Fruit fly (Drosophila melanogaster) whole organism, larva: ENCODE results near the gene Gr28b.

Experiments
- noc ChIP-seq: fragments of 200-800 bp; sonication (Bioruptor generic); optimal IDR thresholded peaks from 3 replicates; lab custom pipeline; 2019; ENCODE audit warnings: missing biosample characterization, mild to moderate bottlenecking, missing genetic modification characterization, moderate library complexity

Gr28b gene

dm6 chr2L:7462147-7462546 is at the start of gene Gr28b:
Gr28b (minus strand) TSS chr2L:7462247.
- TF ChIP-seq noc (tag; lab: Kevin White, UChicago) = no peak

DNA sequence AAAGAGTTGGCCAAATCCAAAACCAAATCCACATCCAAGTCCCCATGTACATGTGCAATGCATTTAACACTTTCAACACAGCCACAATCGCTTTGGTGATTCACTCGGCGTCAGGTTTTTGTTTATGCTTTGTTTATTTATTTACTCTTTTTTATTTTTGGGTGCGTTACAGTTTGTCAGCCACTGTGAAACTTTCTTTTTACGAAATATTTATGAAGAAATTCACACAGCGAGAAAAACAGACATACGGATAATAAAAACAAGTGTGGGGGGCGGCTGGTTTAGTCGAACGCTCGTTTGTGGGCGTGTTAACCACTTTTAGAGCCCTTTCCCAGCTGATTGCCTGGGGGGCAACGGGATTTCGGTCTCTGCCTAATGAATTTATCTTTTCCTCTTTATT is 46.8 kb upstream of the Gr28b start:
- TF ChIP-seq noc (tag; lab: Kevin White, UChicago) = no peak

DNA sequence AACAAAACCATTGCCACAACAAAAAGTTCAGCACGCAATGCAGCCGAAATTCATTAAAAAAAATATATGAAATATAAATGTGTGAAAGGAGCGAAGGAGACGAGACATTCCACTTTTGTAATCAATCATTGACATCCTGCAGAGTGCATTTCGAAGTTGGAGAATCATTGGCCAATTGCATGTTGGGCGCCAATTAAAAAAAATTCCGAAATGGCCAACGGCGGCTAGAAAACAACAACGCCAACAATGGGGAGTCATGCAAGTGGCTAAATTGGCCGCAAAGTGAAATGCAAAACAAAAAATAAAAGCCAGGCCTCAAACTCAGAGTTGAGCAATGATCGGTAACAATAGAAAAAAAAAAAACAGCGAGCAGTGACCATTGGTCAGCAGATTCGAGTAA is 46.4 kb upstream of the Gr28b start:
- TF ChIP-seq noc (tag; lab: Kevin White, UChicago) = no peak

- TF ChIP-seq noc (tag; lab: Kevin White, UChicago) = no peak
These were observed 45.4 kb upstream of the Gr28b start for dm6 chr2L:7507447-7507846.

- no peak for TF ChIP-seq noc (tag; lab: Kevin White, UChicago)
These were observed 43.9 kb upstream of the Gr28b start for dm6 chr2L:7505976-7506375.

dm6 chr2L:7504529-7504928 is 42.5 kb upstream of the Gr28b start:
- TF ChIP-seq noc (tag; lab: Kevin White, UChicago) = no peak

dm6 chr2L:7503719-7504118 is 41.7 kb upstream of the Gr28b start:
- TF ChIP-seq noc (tag; lab: Kevin White, UChicago) = no peak

dm6 chr2L:7501743-7502142 is 39.7 kb upstream of the Gr28b start:
- TF ChIP-seq noc (tag; lab: Kevin White, UChicago) = no peak

- TF ChIP-seq noc (tag; lab: Kevin White, UChicago) = no peak
These were observed 36.2 kb upstream of the Gr28b start for dm6 chr2L:7498208-7498607.

DNA sequence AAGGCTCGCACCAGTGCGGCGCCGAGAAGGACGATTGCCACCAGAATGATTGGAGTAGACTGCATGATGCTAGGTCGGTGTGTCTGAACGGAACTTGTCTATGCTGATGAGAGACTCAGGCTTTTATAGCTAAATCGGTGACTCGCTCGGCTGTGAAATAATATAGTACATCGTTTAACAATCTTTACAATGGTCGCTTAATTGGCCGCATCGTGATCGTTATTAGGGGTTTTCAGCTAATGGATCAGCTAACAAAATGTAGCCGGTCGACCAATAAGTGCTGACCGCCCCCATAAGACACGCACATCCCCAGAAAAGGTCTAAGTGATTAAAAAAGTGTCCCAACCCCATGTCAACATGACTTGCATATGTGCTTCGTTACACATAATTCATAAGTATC is 35.2 kb upstream of the Gr28b start, which contains the start of gene Obp28a:
TSS of gene Obp28a (minus strand) at position 101 of the 400 bp plus-strand sequence.
- no peak for TF ChIP-seq noc (tag; lab: Kevin White, UChicago)

- TF ChIP-seq noc (tag; lab: Kevin White, UChicago) = peak; percentile 11
These were observed 34.0 kb upstream of the Gr28b start, which contains the start of gene Ziz for dm6 chr2L:7495987-7496503. Ziz (minus strand) TSS chr2L:7496307.

DNA sequence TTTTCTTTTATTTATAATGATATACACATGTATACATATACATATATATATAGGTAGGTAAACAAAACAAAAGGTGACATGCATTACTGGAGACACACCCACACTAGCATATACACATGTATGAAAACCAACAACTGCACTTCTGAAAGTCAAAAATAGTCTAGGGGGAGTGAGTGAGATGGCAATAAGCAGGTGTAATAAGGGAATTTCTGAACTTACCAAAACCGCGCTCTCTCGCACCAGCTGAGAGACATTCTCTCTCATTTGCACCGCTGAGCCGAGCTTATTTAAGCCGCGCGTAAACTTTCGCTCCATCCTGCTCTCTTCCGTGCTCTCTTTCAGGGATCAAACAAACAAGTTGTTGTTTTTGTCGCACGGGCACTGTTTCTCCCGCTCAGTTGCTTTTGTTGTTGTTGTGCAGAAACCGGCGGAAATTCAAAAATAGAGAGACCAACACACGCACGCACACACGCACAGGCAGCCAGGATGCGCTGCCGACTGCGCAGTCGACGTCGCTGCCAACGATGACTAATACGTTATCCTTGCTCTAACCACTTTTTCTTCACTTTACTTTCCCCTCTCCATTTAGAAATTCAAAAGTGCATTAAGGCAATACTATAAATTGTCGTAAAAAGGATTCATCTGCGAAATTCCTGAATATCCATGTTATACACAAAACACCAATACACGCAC is 33.4 kb upstream of the Gr28b start:
- TF ChIP-seq noc (tag; lab: Kevin White, UChicago) = no peak

DNA sequence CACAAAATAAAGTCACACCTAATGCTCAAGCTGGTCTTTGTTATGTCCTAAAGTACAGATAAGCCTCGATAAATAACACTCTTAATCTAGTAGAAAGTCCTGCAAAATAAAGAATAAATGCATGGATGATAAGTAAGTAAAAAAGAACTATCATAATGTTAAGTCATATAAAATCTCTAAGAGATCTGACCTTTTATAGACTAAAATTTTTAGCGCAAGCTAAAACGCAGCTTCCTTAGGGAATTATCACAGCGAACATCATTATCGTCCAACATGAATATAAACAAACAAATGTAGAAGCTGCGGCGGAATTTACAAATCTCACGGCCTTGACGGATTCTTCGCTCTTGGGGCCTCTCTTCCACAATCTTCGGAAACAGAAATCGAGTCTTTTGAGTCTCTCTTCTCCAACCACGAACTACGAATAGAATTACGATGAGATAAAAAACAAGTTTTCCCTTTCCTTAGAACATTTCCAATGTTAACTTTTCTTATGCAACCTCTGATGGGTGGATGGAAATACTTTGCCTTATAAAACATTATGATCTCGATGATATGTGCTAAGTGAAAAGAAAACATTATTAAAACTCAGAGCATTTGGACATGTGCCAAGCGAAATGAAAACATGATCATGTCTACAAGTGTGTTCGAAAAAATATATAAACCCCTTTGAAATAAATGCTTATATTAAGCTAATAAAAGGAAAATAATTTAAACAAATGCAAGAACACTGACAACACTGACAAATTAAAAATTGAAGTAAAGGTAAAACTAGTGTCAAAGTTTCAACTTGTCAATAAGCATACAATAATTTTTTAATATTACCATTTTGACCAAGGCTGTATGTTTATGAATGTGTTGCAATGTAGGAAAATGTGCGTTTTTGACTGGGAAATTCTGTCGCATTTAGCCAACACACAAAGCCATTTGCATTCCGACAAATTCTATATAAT is 32.6 kb upstream of the Gr28b start:
- peak; percentile 44 for TF ChIP-seq noc (tag; lab: Kevin White, UChicago)

DNA sequence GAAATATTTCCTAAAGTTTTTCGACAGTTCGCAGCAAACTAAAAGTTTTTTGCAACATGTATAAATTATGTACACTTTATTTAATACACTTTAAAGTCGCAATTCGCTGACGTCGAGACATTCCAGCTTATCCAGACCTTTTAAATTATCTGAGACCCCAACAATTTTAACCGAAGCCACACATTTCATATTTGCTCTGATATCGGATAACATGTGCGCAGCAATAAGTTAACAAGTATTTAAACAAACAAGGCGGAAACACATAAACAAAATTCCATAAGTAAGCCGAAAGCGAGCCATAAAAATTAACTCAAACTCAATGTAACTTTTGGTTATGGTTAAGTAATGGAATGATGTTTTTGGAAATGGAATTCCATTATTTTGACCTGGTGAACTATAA is 31.4 kb upstream of the Gr28b start:
- no peak for TF ChIP-seq noc (tag; lab: Kevin White, UChicago)

- TF ChIP-seq noc (tag; lab: Kevin White, UChicago) = peak; percentile 7
These were observed 30.5 kb upstream of the Gr28b start for dm6 chr2L:7492508-7492907.

dm6 chr2L:7491902-7492301 is 29.9 kb upstream of the Gr28b start:
- TF ChIP-seq noc (tag; lab: Kevin White, UChicago) = no peak
